Comparison of ENCODE assay signal across 3 worm cellular contexts in genomic region chrIV:3855543-3855942, ce11.
A peak's percentile ranks its signal among the peaks of the same experiment; 100 is the strongest.
TF ChIP-seq lines count a peak whose summit lies in the region.

Gene zag-1, plus strand, starts transcription at chrIV:3855843.

TF ChIP-seq in whole organism, L4 larva, 104 proteins besides CTCF, POLR2A, EP300 and RAD21:
- TF ChIP-seq nhr-25 (tag; optimal IDR thresholded peaks at IDR 0.05; lab: Kevin White, UChicago; ENCODE audit: borderline replicate concordance, insufficient read depth), result no peak
- TF ChIP-seq fos-1 (tag; optimal IDR thresholded peaks at IDR 0.05; lab: Kevin White, UChicago), result peak; percentile 61

TF ChIP-seq in whole organism, midembryonic, 9 proteins besides CTCF, POLR2A, EP300 and RAD21:
- TF ChIP-seq T22C8.4 (GFP tag; IDR thresholded peaks at IDR 0.05; lab: Robert Waterston, UW) (no peak), flt-1 (GFP tag; IDR thresholded peaks at IDR 0.05; lab: Robert Waterston, UW) (0 out of 2 replicates have a peak, but pooled peaks have one; percentile 14)

TF ChIP-seq in whole organism, mixed stage, embryonic, 35 proteins besides CTCF, POLR2A, EP300 and RAD21:
- TF ChIP-seq blmp-1 (tag; optimal IDR thresholded peaks at IDR 0.05; lab: Kevin White, UChicago) (peak; percentile 4), snpc-4 (tag; optimal IDR thresholded peaks at IDR 0.05; lab: Kevin White, UChicago) (no peak), nhr-2 (tag; optimal IDR thresholded peaks at IDR 0.05; lab: Kevin White, UChicago) (no peak), nhr-12 (tag; optimal IDR thresholded peaks at IDR 0.05; lab: Kevin White, UChicago) (no peak)
